Worm (Caenorhabditis elegans): ENCODE measurements around the gene T24A6.16.

The T24A6.16 gene

DNA sequence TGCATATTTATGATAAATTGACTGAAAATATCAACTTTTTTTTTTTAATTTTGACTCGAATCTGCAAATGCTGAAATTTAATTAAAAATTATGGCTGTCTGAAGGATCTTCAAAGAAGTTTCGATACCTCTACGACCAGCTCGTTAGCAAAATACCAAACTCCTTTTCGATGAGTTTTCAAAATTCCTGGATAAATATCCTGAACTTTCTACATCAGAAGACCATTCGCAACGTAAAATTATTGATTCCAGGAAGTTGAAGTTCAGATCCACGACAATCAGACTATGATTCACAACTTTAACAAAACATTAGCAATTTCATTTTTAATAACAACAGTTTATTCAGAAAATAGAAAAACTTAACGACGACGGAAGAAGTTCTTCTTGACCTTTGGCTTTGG, 22.3 kb upstream of the T24A6.16 start (continued):
- TF ChIP-seq hrde-1 (tag; optimal IDR thresholded peaks at IDR 0.05; ENCODE audit: borderline replicate concordance) (peak; percentile 96), ztf-3 (GFP tag; optimal IDR thresholded peaks at IDR 0.05) (no peak), attf-5 (GFP tag; optimal IDR thresholded peaks at IDR 0.05) (no peak), lin-40 (tag; optimal IDR thresholded peaks at IDR 0.05) (no peak), lsy-27 (tag; optimal IDR thresholded peaks at IDR 0.05; ENCODE audit: borderline replicate concordance, insufficient read depth) (no peak), egl-44 (GFP tag; IDR thresholded peaks at IDR 0.05) (no peak), unc-130 (GFP tag; optimal IDR thresholded peaks at IDR 0.05) (peak; percentile 90), aptf-3 (GFP tag; IDR thresholded peaks at IDR 0.05) (peak; percentile 81), tlf-1 (GFP tag; optimal IDR thresholded peaks at IDR 0.05) (peak; percentile 73), aptf-2 (GFP tag; conservative IDR thresholded peaks at IDR 0.05) (no peak), ama-1 (optimal IDR thresholded peaks at IDR 0.05) (no peak), ama-1 (GFP tag; optimal IDR thresholded peaks at IDR 0.05) (peak; percentile 67 to 71), let-607 (tag; optimal IDR thresholded peaks at IDR 0.05) (peak in 1 of 2 experiments; percentile 7), Y79H2A.3 (GFP tag; conservative IDR thresholded peaks at IDR 0.05) (peak; percentile 68), ztf-25 (GFP tag; IDR thresholded peaks at IDR 0.05) (peak; percentile 35; the same call in 1 of the 2 replicates), F37B4.10 (GFP tag; IDR thresholded peaks at IDR 0.05) (no peak), hlh-12 (tag; optimal IDR thresholded peaks at IDR 0.05) (no peak), madf-10 (tag; optimal IDR thresholded peaks at IDR 0.05) (no peak), F10E7.11 (tag; optimal IDR thresholded peaks at IDR 0.05) (no peak), dpff-1 (tag; optimal IDR thresholded peaks at IDR 0.05) (no peak), Y53F4B.3 (GFP tag; IDR thresholded peaks at IDR 0.05) (no peak), nhr-27 (tag; optimal IDR thresholded peaks at IDR 0.05) (no peak), madf-8 (GFP tag; conservative IDR thresholded peaks at IDR 0.05) (no peak; the same call in 1 of the 2 replicates), ets-4 (GFP tag; optimal IDR thresholded peaks at IDR 0.05) (no peak), hsf-1 (GFP tag; IDR thresholded peaks at IDR 0.05) (peak; percentile 73), hlh-26 (GFP tag; conservative IDR thresholded peaks at IDR 0.05) (no peak), T07F8.4 (tag; optimal IDR thresholded peaks at IDR 0.05) (no peak), athp-1 (tag; optimal IDR thresholded peaks at IDR 0.05) (peak; percentile 51), ztf-18 (tag; optimal IDR thresholded peaks at IDR 0.05) (peak; percentile 5), ztf-28 (GFP tag; IDR thresholded peaks at IDR 0.05) (no peak)

DNA sequence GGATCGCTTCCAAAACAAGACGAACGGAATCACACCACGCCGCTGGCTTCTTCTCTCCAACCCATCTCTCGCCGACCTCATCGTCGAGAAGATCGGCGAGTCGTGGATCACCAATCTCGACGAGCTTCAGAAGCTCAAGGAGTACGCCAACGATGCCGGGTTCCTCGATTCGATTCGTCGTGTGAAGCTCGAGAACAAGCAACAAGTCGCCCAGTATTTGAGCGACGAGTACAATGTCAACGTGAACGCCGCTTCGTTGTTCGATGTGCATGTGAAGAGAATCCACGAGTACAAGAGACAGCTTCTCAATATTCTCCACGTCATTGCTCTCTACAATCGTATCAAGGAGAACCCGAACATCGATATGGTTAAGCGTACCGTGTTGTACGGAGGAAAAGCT, 20.9 kb upstream of the T24A6.16 start:
- TF ChIP-seq mes-4 (tag; optimal IDR thresholded peaks at IDR 0.05), result no peak
- TF ChIP-seq ceh-58 (GFP tag; IDR thresholded peaks at IDR 0.05), result no peak
- no peak for TF ChIP-seq chd-7 (tag; optimal IDR thresholded peaks at IDR 0.05)
- no peak for TF ChIP-seq ztf-26 (tag; optimal IDR thresholded peaks at IDR 0.05)
- no peak for TF ChIP-seq ztf-6 (GFP tag; IDR thresholded peaks at IDR 0.05)
- no peak for TF ChIP-seq hmg-20 (GFP tag; IDR thresholded peaks at IDR 0.05)
- no peak for TF ChIP-seq rpc-1 (optimal IDR thresholded peaks at IDR 0.05)
- no peak for TF ChIP-seq rpc-1 (tag; optimal IDR thresholded peaks at IDR 0.05)
- no peak for TF ChIP-seq gei-17 (GFP tag; optimal IDR thresholded peaks at IDR 0.05)
- no peak for TF ChIP-seq ceh-79 (tag; optimal IDR thresholded peaks at IDR 0.05)
- TF ChIP-seq B0019.2 (GFP tag; conservative IDR thresholded peaks at IDR 0.05), result no peak
- TF ChIP-seq B0336.3 (GFP tag; IDR thresholded peaks at IDR 0.05), result no peak
- TF ChIP-seq dpff-1 (tag; optimal IDR thresholded peaks at IDR 0.05), result no peak
- TF ChIP-seq repo-1 (tag; optimal IDR thresholded peaks at IDR 0.05), result no peak
- no peak for TF ChIP-seq let-607 (tag; optimal IDR thresholded peaks at IDR 0.05)
- no peak for TF ChIP-seq somi-1 (GFP tag; optimal IDR thresholded peaks at IDR 0.05)
- no peak for TF ChIP-seq tlf-1 (GFP tag; optimal IDR thresholded peaks at IDR 0.05)
- TF ChIP-seq ceh-100 (GFP tag; IDR thresholded peaks at IDR 0.05), result no peak
- TF ChIP-seq unc-130 (GFP tag; optimal IDR thresholded peaks at IDR 0.05), result no peak
- no peak for TF ChIP-seq T26A5.8 (tag; optimal IDR thresholded peaks at IDR 0.05)
- TF ChIP-seq attf-3 (GFP tag; conservative IDR thresholded peaks at IDR 0.05), result no peak

Measured in whole organism, young adult.